Fruit fly (Drosophila melanogaster) whole organism, embryonic: ENCODE results near the gene Wdr62.
A peak's percentile ranks its signal among the peaks of the same experiment; 100 is the strongest.

Experiments
- Ada2b ChIP-seq: fragments of 200-800 bp; sonication (Bioruptor generic); IDR thresholded peaks from 2 replicates; pipeline ENCODE4 v1.3.6; 2022; ENCODE audit warnings: missing biosample characterization, missing genetic modification characterization
- BEAF-32 ChIP-seq: fragments of 200-800 bp; sonication (Bioruptor generic); optimal IDR thresholded peaks from 3 replicates; lab custom pipeline; 2017; ENCODE audit warnings: missing biosample characterization, missing genetic modification characterization, mild to moderate bottlenecking, moderate library complexity, missing genetic modification reagents
- C15 ChIP-seq: fragments of 200-800 bp; sonication (Bioruptor generic); IDR thresholded peaks from 3 replicates; pipeline ENCODE4 v1.3.6; 2022; ENCODE audit warnings: missing biosample characterization, missing genetic modification characterization
- CG1024 ChIP-seq: fragments of 200-800 bp; sonication (Bioruptor generic); IDR thresholded peaks from 2 replicates; pipeline ENCODE4 v1.3.6; 2022; ENCODE audit warnings: missing biosample characterization, missing genetic modification characterization
- CG11247 ChIP-seq: fragments of 200-800 bp; sonication (Bioruptor generic); IDR thresholded peaks from 2 replicates; pipeline ENCODE4 v1.3.6; 2022; ENCODE audit warnings: missing biosample characterization, missing genetic modification characterization
- CG11456 ChIP-seq: fragments of 200-800 bp; sonication (Bioruptor generic); IDR thresholded peaks from 3 replicates; pipeline ENCODE4 v1.3.6; 2022; ENCODE audit warnings: missing biosample characterization, missing genetic modification characterization
- CG11723 ChIP-seq: fragments of 200-800 bp; sonication (Bioruptor generic); optimal IDR thresholded peaks from 2 replicates; lab custom pipeline; 2017; ENCODE audit warnings: missing biosample characterization, mild to moderate bottlenecking, missing genetic modification characterization
- CG12659 ChIP-seq: fragments of 200-800 bp; sonication (Bioruptor generic); optimal IDR thresholded peaks from 3 replicates; lab custom pipeline; 2017; ENCODE audit warnings: mild to moderate bottlenecking, missing biosample characterization, missing genetic modification reagents, missing genetic modification characterization
- CG13775 ChIP-seq: fragments of 200-800 bp; sonication (Bioruptor generic); optimal IDR thresholded peaks from 3 replicates; lab custom pipeline; 2017; ENCODE audit warnings: missing biosample characterization, mild to moderate bottlenecking, missing genetic modification characterization
- CG14667 ChIP-seq: fragments of 200-800 bp; sonication (Bioruptor generic); IDR thresholded peaks from 2 replicates; pipeline ENCODE4 v1.3.6; 2022; ENCODE audit warnings: missing biosample characterization, missing genetic modification characterization
- CG17912 ChIP-seq: fragments of 200-800 bp; sonication (Bioruptor generic); optimal IDR thresholded peaks from 2 replicates; lab custom pipeline; 2018; ENCODE audit warnings: missing biosample characterization, mild to moderate bottlenecking, missing genetic modification characterization
- CG18599 ChIP-seq: fragments of 200-800 bp; sonication (Bioruptor generic); optimal IDR thresholded peaks from 3 replicates; lab custom pipeline; 2017; ENCODE audit warnings: missing biosample characterization, missing genetic modification characterization, mild to moderate bottlenecking, moderate library complexity, missing genetic modification reagents
- CG2116 ChIP-seq: fragments of 200-800 bp; sonication (Bioruptor generic); optimal IDR thresholded peaks from 3 replicates; lab custom pipeline; 2018; ENCODE audit warnings: missing biosample characterization, mild to moderate bottlenecking, missing genetic modification characterization
- CG30431 ChIP-seq: fragments of 200-800 bp; sonication (Bioruptor generic); optimal IDR thresholded peaks from 2 replicates; lab custom pipeline; 2017; ENCODE audit warnings: missing biosample characterization, missing genetic modification characterization
- CG3163 ChIP-seq: fragments of 200-800 bp; sonication (Bioruptor generic); optimal IDR thresholded peaks from 3 replicates; lab custom pipeline; 2016; ENCODE audit warnings: missing biosample characterization, missing genetic modification characterization
- CG6791 ChIP-seq: fragments of 200-800 bp; sonication (Bioruptor generic); IDR thresholded peaks from 3 replicates; pipeline ENCODE4 v1.3.6; 2022; ENCODE audit warnings: missing biosample characterization, missing genetic modification characterization; ENCODE audit not compliant: partially characterized antibody
- CG7271 ChIP-seq: fragments of 200-800 bp; sonication (Bioruptor generic); optimal IDR thresholded peaks from 2 replicates; lab custom pipeline; 2018; ENCODE audit warnings: missing biosample characterization, mild to moderate bottlenecking, missing genetic modification characterization, moderate library complexity
- CG7839 ChIP-seq: fragments of 200-800 bp; sonication (Bioruptor generic); optimal IDR thresholded peaks from 3 replicates; lab custom pipeline; 2018; ENCODE audit warnings: missing biosample characterization, mild to moderate bottlenecking, missing genetic modification characterization, moderate library complexity
- CG9727 ChIP-seq: fragments of 200-800 bp; sonication (Bioruptor generic); optimal IDR thresholded peaks from 3 replicates; lab custom pipeline; 2017; ENCODE audit warnings: missing biosample characterization, mild to moderate bottlenecking, missing genetic modification characterization
- CrebB ChIP-seq: fragments of 200-800 bp; sonication (Bioruptor generic); optimal IDR thresholded peaks from 3 replicates; lab custom pipeline; 2018; ENCODE audit warnings: missing biosample characterization, mild to moderate bottlenecking, missing genetic modification characterization
- D19B ChIP-seq: fragments of 200-800 bp; sonication (Bioruptor generic); optimal IDR thresholded peaks from 2 replicates; lab custom pipeline; 2017; ENCODE audit warnings: missing biosample characterization, mild to moderate bottlenecking, missing genetic modification characterization
- Dref ChIP-seq: fragments of 200-800 bp; sonication (Bioruptor generic); IDR thresholded peaks from 2 replicates; pipeline ENCODE4 v1.3.6; 2022; ENCODE audit warnings: missing biosample characterization, missing genetic modification characterization
- Ets65A ChIP-seq: fragments of 200-800 bp; sonication (Bioruptor generic); peaks from one replicate; lab custom pipeline; 2016; ENCODE audit warnings: missing biosample characterization, missing genetic modification characterization
- Gug ChIP-seq: fragments of 200-800 bp; sonication (Bioruptor generic); IDR thresholded peaks from 4 replicates; pipeline ENCODE4 v1.3.6; 2022; ENCODE audit warnings: missing biosample characterization, missing genetic modification characterization
- H2.0 ChIP-seq: fragments of 200-800 bp; sonication (Bioruptor generic); IDR thresholded peaks from 2 replicates; pipeline ENCODE4 v1.3.6; 2022; ENCODE audit warnings: missing biosample characterization, missing genetic modification characterization
- Mad ChIP-seq: fragments of 200-800 bp; sonication (Bioruptor generic); optimal IDR thresholded peaks from 2 replicates; lab custom pipeline; 2016; ENCODE audit warnings: missing biosample characterization, missing genetic modification characterization
- Side ChIP-seq: fragments of 200-800 bp; sonication (Bioruptor generic); optimal IDR thresholded peaks from 2 replicates; lab custom pipeline; 2016; ENCODE audit warnings: missing biosample characterization, missing genetic modification characterization
- Sry-β ChIP-seq: fragments of 200-800 bp; sonication (Bioruptor generic); optimal IDR thresholded peaks from 2 replicates; lab custom pipeline; 2018; ENCODE audit warnings: missing biosample characterization, mild to moderate bottlenecking, missing genetic modification characterization, moderate library complexity
- Ssrp ChIP-seq: fragments of 200-800 bp; sonication (Bioruptor generic); optimal IDR thresholded peaks from 2 replicates; lab custom pipeline; 2018; ENCODE audit warnings: missing biosample characterization, mild to moderate bottlenecking, missing genetic modification characterization, moderate library complexity
- TFAM ChIP-seq: fragments of 200-800 bp; sonication (Bioruptor generic); optimal IDR thresholded peaks from 2 replicates; lab custom pipeline; 2017; ENCODE audit warnings: missing biosample characterization, missing genetic modification characterization, inconsistent platforms
- al ChIP-seq: fragments of 200-800 bp; sonication (Bioruptor generic); IDR thresholded peaks from 2 replicates; pipeline ENCODE4 v1.3.6; 2022; ENCODE audit warnings: missing biosample characterization, missing genetic modification characterization
- amos ChIP-seq: fragments of 200-800 bp; sonication (Bioruptor generic); IDR thresholded peaks from 2 replicates; pipeline ENCODE4 v1.3.6; 2022; ENCODE audit warnings: missing biosample characterization, missing genetic modification characterization; ENCODE audit not compliant: partially characterized antibody
- aop ChIP-seq: fragments of 200-800 bp; sonication (Bioruptor generic); IDR thresholded peaks from 2 replicates; pipeline ENCODE4 v1.3.6; 2022; ENCODE audit warnings: missing biosample characterization, missing genetic modification characterization
- ash1 ChIP-seq: fragments of 200-800 bp; sonication (Bioruptor generic); optimal IDR thresholded peaks from 2 replicates; lab custom pipeline; 2018; ENCODE audit warnings: missing biosample characterization, mild to moderate bottlenecking, missing genetic modification characterization
- ato ChIP-seq: fragments of 200-800 bp; sonication (Bioruptor generic); IDR thresholded peaks from 2 replicates; pipeline ENCODE4 v1.3.6; 2022; ENCODE audit warnings: missing biosample characterization, missing genetic modification characterization; ENCODE audit not compliant: partially characterized antibody
- bcd ChIP-seq: fragments of 200-800 bp; sonication (Bioruptor generic); optimal IDR thresholded peaks from 2 replicates; lab custom pipeline; 2017; ENCODE audit warnings: missing biosample characterization, mild to moderate bottlenecking, missing genetic modification characterization
- cas ChIP-seq: fragments of 200-800 bp; sonication (Bioruptor generic); IDR thresholded peaks from 2 replicates; pipeline ENCODE4 v1.3.6; 2022; ENCODE audit warnings: missing biosample characterization, missing genetic modification characterization
- dmrt99B ChIP-seq: fragments of 200-800 bp; sonication (Bioruptor generic); optimal IDR thresholded peaks from 2 replicates; lab custom pipeline; 2018; ENCODE audit warnings: missing biosample characterization, mild to moderate bottlenecking, missing genetic modification characterization, moderate library complexity
- fd3F ChIP-seq: fragments of 200-800 bp; sonication (Bioruptor generic); optimal IDR thresholded peaks from 2 replicates; lab custom pipeline; 2018; ENCODE audit warnings: missing biosample characterization, mild to moderate bottlenecking, missing genetic modification characterization, moderate library complexity
- gfzf ChIP-seq: fragments of 200-800 bp; sonication (Bioruptor generic); optimal IDR thresholded peaks from 2 replicates; lab custom pipeline; 2016; ENCODE audit warnings: missing biosample characterization, mild to moderate bottlenecking, missing genetic modification characterization, moderate library complexity
- hbn ChIP-seq: fragments of 200-800 bp; sonication (Bioruptor generic); IDR thresholded peaks from 2 replicates; pipeline ENCODE4 v1.3.6; 2022; ENCODE audit warnings: missing biosample characterization, missing genetic modification characterization; ENCODE audit not compliant: partially characterized antibody
- ind ChIP-seq: fragments of 200-800 bp; sonication (Bioruptor generic); optimal IDR thresholded peaks from 3 replicates; lab custom pipeline; 2016; ENCODE audit warnings: missing biosample characterization, missing genetic modification characterization
- lbe ChIP-seq: fragments of 200-800 bp; sonication (Bioruptor generic); optimal IDR thresholded peaks from 2 replicates; lab custom pipeline; 2016; ENCODE audit warnings: missing biosample characterization, mild to moderate bottlenecking, missing genetic modification characterization
- pzg ChIP-seq: fragments of 200-800 bp; sonication (Bioruptor generic); optimal IDR thresholded peaks from 3 replicates; lab custom pipeline; 2018; ENCODE audit warnings: missing biosample characterization, mild to moderate bottlenecking, missing genetic modification characterization, moderate library complexity
- sens-2 ChIP-seq: fragments of 200-800 bp; sonication (Bioruptor generic); IDR thresholded peaks from 2 replicates; pipeline ENCODE4 v1.3.6; 2022; ENCODE audit warnings: missing biosample characterization, missing genetic modification characterization
- sqz ChIP-seq: fragments of 200-800 bp; sonication (Bioruptor generic); optimal IDR thresholded peaks from 3 replicates; lab custom pipeline; 2018; ENCODE audit warnings: missing biosample characterization, mild to moderate bottlenecking, missing genetic modification characterization
- tap ChIP-seq: fragments of 200-800 bp; optimal IDR thresholded peaks from 3 replicates; lab custom pipeline; 2019; ENCODE audit warnings: missing biosample characterization, mild to moderate bottlenecking, missing genetic modification characterization, moderate library complexity
- ttk ChIP-seq: fragments of 200-800 bp; sonication (Bioruptor generic); IDR thresholded peaks from 2 replicates; pipeline ENCODE4 v2.1.2; 2022; ENCODE audit warnings: missing biosample characterization, missing genetic modification characterization

Wdr62 gene

dm6 chr2L:1986343-1987280 lies 102.2 kb downstream of the Wdr62 start (continued):
- TF ChIP-seq CG2116 (GFP tag; lab: Kevin White, UChicago): no peak
- TF ChIP-seq CG9727 (GFP tag; lab: Kevin White, UChicago): peak; percentile 47
- TF ChIP-seq TFAM (GFP tag; lab: Kevin White, UChicago): no peak
- peak; percentile 53 for TF ChIP-seq D19B (GFP tag; lab: Kevin White, UChicago)
- peak; percentile 44 for TF ChIP-seq Side (GFP tag; lab: Kevin White, UChicago)
- peak; percentile 13 for TF ChIP-seq CG30431
- no peak for TF ChIP-seq gfzf (GFP tag; lab: Kevin White, UChicago)
- peak; percentile 75; the same call in 2 of the 3 replicates for TF ChIP-seq CG11456 (GFP tag; lab: Robert Waterston, UW)
- no peak for TF ChIP-seq amos (GFP tag; lab: Robert Waterston, UW)
- no peak for TF ChIP-seq hbn
- TF ChIP-seq Ssrp (tag; lab: Kevin White, UChicago): peak; percentile 11
- TF ChIP-seq C15: no peak
- TF ChIP-seq ttk (GFP tag; lab: Robert Waterston, UW): 0 out of 2 replicates have a peak, but pooled peaks have one; percentile 24
- peak; percentile 51 for TF ChIP-seq ind (GFP tag; lab: Kevin White, UChicago)
- peak; percentile 49; the same call in 1 of the 2 replicates for TF ChIP-seq Ada2b (GFP tag; lab: Robert Waterston, UW)
- TF ChIP-seq CG1024: no peak
- TF ChIP-seq CG7839 (tag; lab: Kevin White, UChicago): peak; percentile 60
- peak; percentile 5 for TF ChIP-seq pzg (GFP tag; lab: Kevin White, UChicago)
- TF ChIP-seq CG3163 (GFP tag; lab: Kevin White, UChicago): no peak
- TF ChIP-seq CG11247 (GFP tag; lab: Robert Waterston, UW): peak; percentile 59
- peak; percentile 72 for TF ChIP-seq Ets65A (GFP tag; lab: Kevin White, UChicago)
- peak; percentile 59 for TF ChIP-seq bcd (GFP tag; lab: Kevin White, UChicago)
- no peak for TF ChIP-seq CG7271
- no peak for TF ChIP-seq tap
- no peak for TF ChIP-seq CG11723 (GFP tag; lab: Kevin White, UChicago)
- TF ChIP-seq fd3F (GFP tag; lab: Kevin White, UChicago): peak; percentile 31
- no peak for TF ChIP-seq Dref (GFP tag; lab: Robert Waterston, UW)
- no peak for TF ChIP-seq CrebB (tag; lab: Kevin White, UChicago)
- TF ChIP-seq cas (GFP tag; lab: Robert Waterston, UW): no peak
- peak; percentile 48 for TF ChIP-seq CG13775 (GFP tag; lab: Kevin White, UChicago)
- TF ChIP-seq ash1 (GFP tag; lab: Kevin White, UChicago): no peak
- no peak for TF ChIP-seq CG6791 (GFP tag; lab: Robert Waterston, UW)
- no peak for TF ChIP-seq sqz (GFP tag; lab: Kevin White, UChicago)
- TF ChIP-seq dmrt99B (tag; lab: Kevin White, UChicago): peak; percentile 66
- no peak for TF ChIP-seq BEAF-32
- TF ChIP-seq sens-2 (GFP tag; lab: Robert Waterston, UW): no peak; the same call in 1 of the 2 replicates
- peak; percentile 63 for TF ChIP-seq CG18599
- peak; percentile 51; the same call in 1 of the 2 replicates for TF ChIP-seq al (GFP tag; lab: Robert Waterston, UW)
- peak; percentile 62 for TF ChIP-seq lbe
- TF ChIP-seq Gug (GFP tag; lab: Robert Waterston, UW): peak; percentile 62; the same call in 1 of the 4 replicates
- peak; percentile 58 for TF ChIP-seq H2.0 (GFP tag; lab: Robert Waterston, UW)
- peak; percentile 33 for TF ChIP-seq Mad (GFP tag; lab: Kevin White, UChicago)
- no peak for TF ChIP-seq ato (GFP tag; lab: Robert Waterston, UW)
- no peak for TF ChIP-seq CG17912
- TF ChIP-seq Sry-β: no peak
- TF ChIP-seq CG12659: peak; percentile 49
- no peak for TF ChIP-seq aop (GFP tag; lab: Robert Waterston, UW)
- TF ChIP-seq CG14667 (GFP tag; lab: Robert Waterston, UW): 0 out of 2 replicates have a peak, but pooled peaks have one; percentile 19
